Worm (Caenorhabditis elegans) whole organism, late embryonic: ENCODE measurements around the gene exc-14.

ENCODE experiments used
- K09A11.1 ChIP-seq: sonication (generic microtip); optimal IDR thresholded peaks from 2 replicates; lab custom pipeline; 2017; ENCODE audit warnings: antibody characterized with exemption, mild to moderate bottlenecking, missing genetic modification characterization, missing compliant biosample characterization; ENCODE audit not compliant: insufficient read depth
- ceh-14 ChIP-seq: sonication (generic microtip); optimal IDR thresholded peaks from 2 replicates; lab custom pipeline; 2016; ENCODE audit warnings: missing genotype, missing genetic modification characterization, missing compliant biosample characterization
- ceh-22 ChIP-seq: sonication (generic microtip); optimal IDR thresholded peaks from 2 replicates; lab custom pipeline; 2017; ENCODE audit warnings: missing biosample characterization, missing genetic modification characterization
- ceh-45 ChIP-seq: fragments of 200-800 bp; sonication (Bioruptor generic); IDR thresholded peaks from 2 replicates; pipeline ENCODE4 v1.3.6; 2022; ENCODE audit warnings: missing genetic modification reagents, missing genetic modification characterization, missing compliant biosample characterization
- ceh-48 ChIP-seq: sonication (generic microtip); optimal IDR thresholded peaks from 2 replicates; lab custom pipeline; 2016; ENCODE audit warnings: missing genetic modification characterization, inconsistent platforms, missing compliant biosample characterization
- ceh-6 ChIP-seq: fragments of 200-800 bp; sonication (Bioruptor generic); optimal IDR thresholded peaks from 2 replicates; lab custom pipeline; 2018; ENCODE audit warnings: mild to moderate bottlenecking, missing genetic modification characterization, missing compliant biosample characterization
- dve-1 ChIP-seq: sonication (generic microtip); optimal IDR thresholded peaks from 2 replicates; lab custom pipeline; 2017; ENCODE audit warnings: antibody characterized with exemption, mild to moderate bottlenecking, missing genetic modification characterization, missing compliant biosample characterization
- elt-2 ChIP-seq: sonication (generic microtip); optimal IDR thresholded peaks from 2 replicates; lab custom pipeline; 2016; ENCODE audit warnings: missing genetic modification reagents, missing genetic modification characterization, missing compliant biosample characterization
- ets-4 ChIP-seq: sonication (generic microtip); optimal IDR thresholded peaks from 2 replicates; lab custom pipeline; 2016; ENCODE audit warnings: missing genetic modification characterization, missing compliant biosample characterization
- fax-1 ChIP-seq: sonication (generic microtip); optimal IDR thresholded peaks from 2 replicates; lab custom pipeline; 2016; ENCODE audit warnings: missing genotype, missing genetic modification characterization, missing compliant biosample characterization
- fkh-6 ChIP-seq: sonication (generic microtip); optimal IDR thresholded peaks from 2 replicates; lab custom pipeline; 2016; ENCODE audit warnings: missing genetic modification characterization, missing compliant biosample characterization
- gmeb-2 ChIP-seq: sonication (generic microtip); optimal IDR thresholded peaks from 2 replicates; lab custom pipeline; 2016; ENCODE audit warnings: missing genetic modification characterization, inconsistent platforms, missing compliant biosample characterization
- hlh-6 ChIP-seq: sonication (generic microtip); optimal IDR thresholded peaks from 2 replicates; lab custom pipeline; 2016; ENCODE audit warnings: missing genotype, missing genetic modification characterization, missing compliant biosample characterization
- madf-2 ChIP-seq: sonication (generic microtip); optimal IDR thresholded peaks from 2 replicates; lab custom pipeline; 2017; ENCODE audit warnings: missing genetic modification characterization, missing compliant biosample characterization
- npax-4 ChIP-seq: sonication (generic microtip); optimal IDR thresholded peaks from 2 replicates; lab custom pipeline; 2016; ENCODE audit warnings: missing genetic modification characterization, missing compliant biosample characterization
- pat-9 ChIP-seq: fragments of 200-800 bp; sonication (Bioruptor generic); optimal IDR thresholded peaks from 2 replicates; lab custom pipeline; 2018; ENCODE audit warnings: mild to moderate bottlenecking, missing genetic modification characterization, moderate library complexity, missing compliant biosample characterization
- pax-1 ChIP-seq: fragments of 150-350 bp; optimal IDR thresholded peaks from 2 replicates; lab custom pipeline; 2014; ENCODE audit warnings: missing biosample characterization, missing genetic modification characterization
- pha-2 ChIP-seq: sonication (generic microtip); optimal IDR thresholded peaks from 2 replicates; lab custom pipeline; 2017; ENCODE audit warnings: mild to moderate bottlenecking, missing genetic modification characterization, missing compliant biosample characterization
- pha-4 ChIP-seq: fragments of 150-350 bp; optimal IDR thresholded peaks from 2 replicates; lab custom pipeline; 2018; ENCODE audit warnings: missing biosample characterization, missing genetic modification reagents, missing genetic modification characterization
- pros-1 ChIP-seq: fragments of 150-350 bp; optimal IDR thresholded peaks from 2 replicates; lab custom pipeline; 2014; ENCODE audit warnings: missing biosample characterization, missing genetic modification reagents, missing genetic modification characterization
- ref-2 ChIP-seq: sonication (generic microtip); optimal IDR thresholded peaks from 2 replicates; lab custom pipeline; 2016; ENCODE audit warnings: missing genetic modification characterization, missing compliant biosample characterization
- sdc-2 ChIP-seq: sonication (generic microtip); optimal IDR thresholded peaks from 2 replicates; lab custom pipeline; 2016; ENCODE audit warnings: missing genotype, missing genetic modification characterization, missing compliant biosample characterization
- sox-2 ChIP-seq: fragments of 200-800 bp; sonication (Bioruptor generic); IDR thresholded peaks from 2 replicates; pipeline ENCODE4 v1.3.6; 2022; ENCODE audit warnings: missing genetic modification reagents, missing genetic modification characterization, missing compliant biosample characterization
- sox-4 ChIP-seq: sonication (generic microtip); optimal IDR thresholded peaks from 2 replicates; lab custom pipeline; 2017; ENCODE audit warnings: mild to moderate bottlenecking, missing genetic modification characterization, inconsistent platforms, missing compliant biosample characterization
- tbx-2 ChIP-seq: sonication (generic microtip); optimal IDR thresholded peaks from 2 replicates; lab custom pipeline; 2016; ENCODE audit warnings: missing genetic modification characterization, missing compliant biosample characterization
- tbx-7 ChIP-seq: sonication (generic microtip); optimal IDR thresholded peaks from 2 replicates; lab custom pipeline; 2016; ENCODE audit warnings: missing genotype, missing genetic modification characterization, missing compliant biosample characterization
- ttx-3 ChIP-seq: sonication (generic microtip); optimal IDR thresholded peaks from 2 replicates; lab custom pipeline; 2016; ENCODE audit warnings: missing genetic modification reagents, missing genetic modification characterization, missing compliant biosample characterization
- unc-42 ChIP-seq: sonication (generic microtip); optimal IDR thresholded peaks from 2 replicates; lab custom pipeline; 2016; ENCODE audit warnings: missing genotype, missing genetic modification characterization, missing compliant biosample characterization
- unc-86 ChIP-seq: sonication (generic microtip); optimal IDR thresholded peaks from 2 replicates; lab custom pipeline; 2016; ENCODE audit warnings: missing genetic modification characterization, missing compliant biosample characterization
- zip-5 ChIP-seq: sonication (generic microtip); optimal IDR thresholded peaks from 2 replicates; lab custom pipeline; 2016; ENCODE audit warnings: missing genetic modification characterization, missing compliant biosample characterization
- ztf-16 ChIP-seq: sonication (generic microtip); optimal IDR thresholded peaks from 2 replicates; lab custom pipeline; 2017; ENCODE audit warnings: missing genetic modification characterization, missing compliant biosample characterization

Gene exc-14

ce11 chrV:5016728-5017127 lies 29.3 kb downstream of the exc-14 start:
- TF ChIP-seq ceh-14 (tag; lab: Kevin White, UChicago) (peak; percentile 46), madf-2 (tag; lab: Kevin White, UChicago) (no peak), unc-42 (tag; lab: Kevin White, UChicago) (peak; percentile 29), ceh-45 (GFP tag; lab: Robert Waterston, UW) (no peak)

ce11 chrV:5012193-5012853 lies 33.7 kb downstream of the exc-14 start, which contains the start of gene srr-6:
Gene srr-6 (plus strand): TSS chrV:5012803.
- no peak for TF ChIP-seq pha-2 (tag; lab: Kevin White, UChicago)
- peak; percentile 80 for TF ChIP-seq elt-2

- no peak for TF ChIP-seq pat-9 (tag; lab: Kevin White, UChicago)
- TF ChIP-seq sox-4 (tag; lab: Kevin White, UChicago): no peak
- TF ChIP-seq ref-2: no peak
- no peak for TF ChIP-seq pha-4 (tag; lab: Kevin White, UChicago)
- TF ChIP-seq ceh-14 (tag; lab: Kevin White, UChicago): no peak
- TF ChIP-seq gmeb-2 (tag; lab: Kevin White, UChicago): no peak
- no peak for TF ChIP-seq K09A11.1 (tag; lab: Kevin White, UChicago)
- TF ChIP-seq dve-1 (tag; lab: Kevin White, UChicago): no peak
- TF ChIP-seq fax-1 (tag; lab: Kevin White, UChicago): no peak
- no peak for TF ChIP-seq npax-4 (tag; lab: Kevin White, UChicago)
- TF ChIP-seq ceh-22 (tag; lab: Kevin White, UChicago): no peak
- no peak for TF ChIP-seq sox-2 (GFP tag; lab: Robert Waterston, UW)
- TF ChIP-seq ceh-6 (GFP tag; lab: Kevin White, UChicago): no peak
- TF ChIP-seq zip-5 (tag; lab: Kevin White, UChicago): no peak
These were observed 44.6 kb downstream of the exc-14 start, which contains the start of gene srr-8 for ce11 chrV:5001386-5001785. Gene srr-8 (plus strand): TSS chrV:5001686.

ce11 chrV:5000406-5000805 lies 45.6 kb downstream of the exc-14 start, which contains the start of gene ugt-7:
Gene ugt-7 (minus strand): TSS chrV:5000566.
- peak; percentile 11 for TF ChIP-seq elt-2
- no peak for TF ChIP-seq ceh-22 (tag; lab: Kevin White, UChicago)
- TF ChIP-seq ztf-16 (tag; lab: Kevin White, UChicago): no peak

ce11 chrV:4995155-4995554 lies 50.8 kb downstream of the exc-14 start, which contains the start of gene ncx-9:
Gene ncx-9 (minus strand): TSS chrV:4995255.
- TF ChIP-seq tbx-7 (tag; lab: Kevin White, UChicago) (no peak), ttx-3 (tag; lab: Kevin White, UChicago) (no peak), elt-2 (no peak), ceh-22 (tag; lab: Kevin White, UChicago) (no peak), pros-1 (no peak), fax-1 (tag; lab: Kevin White, UChicago) (no peak), pax-1 (tag; lab: Kevin White, UChicago) (no peak), unc-86 (tag; lab: Kevin White, UChicago) (no peak), sdc-2 (tag; lab: Kevin White, UChicago) (no peak), ref-2 (no peak), tbx-2 (no peak), ceh-48 (tag; lab: Kevin White, UChicago) (no peak), ets-4 (no peak), fkh-6 (tag; lab: Kevin White, UChicago) (no peak), hlh-6 (tag; lab: Kevin White, UChicago) (no peak)
- TF ChIP-seq, all 69 proteins: peak for 0
